Worm (Caenorhabditis elegans) whole organism, L2 larva: ENCODE measurements around the gene nlp-3.

ENCODE experiments used
- ZK546.5 ChIP-seq: sonication (generic microtip); optimal IDR thresholded peaks from 2 replicates; lab custom pipeline; 2017; ENCODE audit warnings: missing biosample characterization, missing genetic modification characterization
- ceh-82 ChIP-seq: fragments of 150-350 bp; optimal IDR thresholded peaks from 2 replicates; lab custom pipeline; 2014; ENCODE audit warnings: missing biosample characterization, missing genetic modification characterization
- elt-1 ChIP-seq: fragments of 150-350 bp; optimal IDR thresholded peaks from 2 replicates; lab custom pipeline; 2014; ENCODE audit warnings: missing biosample characterization, missing genetic modification characterization
- fos-1 ChIP-seq: fragments of 150-350 bp; optimal IDR thresholded peaks from 2 replicates; lab custom pipeline; 2014; ENCODE audit warnings: missing biosample characterization, missing genetic modification characterization
- lin-13 ChIP-seq: fragments of 150-350 bp; optimal IDR thresholded peaks from 2 replicates; lab custom pipeline; 2014; ENCODE audit warnings: missing biosample characterization, missing genetic modification reagents, missing genetic modification characterization
- lin-39 ChIP-seq: fragments of 150-350 bp; optimal IDR thresholded peaks from 2 replicates; lab custom pipeline; 2014; ENCODE audit warnings: missing biosample characterization, missing genetic modification reagents, missing genetic modification characterization
- nhr-237 ChIP-seq: fragments of 150-350 bp; optimal IDR thresholded peaks from 2 replicates; lab custom pipeline; 2014; ENCODE audit warnings: missing biosample characterization, missing genetic modification characterization
- skn-1 ChIP-seq: sonication (generic microtip); optimal IDR thresholded peaks from 2 replicates; lab custom pipeline; 2017; ENCODE audit warnings: missing biosample characterization, missing genetic modification characterization
- snpc-4 ChIP-seq: fragments of 150-350 bp; optimal IDR thresholded peaks from 2 replicates; lab custom pipeline; 2014; ENCODE audit warnings: missing biosample characterization, missing genetic modification characterization
- unc-62 ChIP-seq: fragments of 150-350 bp; optimal IDR thresholded peaks from 2 replicates; lab custom pipeline; 2014; ENCODE audit warnings: missing biosample characterization, missing genetic modification reagents, missing genetic modification characterization
- ztf-11 ChIP-seq: sonication (generic microtip); optimal IDR thresholded peaks from 2 replicates; lab custom pipeline; 2017; ENCODE audit warnings: missing biosample characterization, missing genetic modification characterization
- ztf-4 ChIP-seq: fragments of 150-350 bp; optimal IDR thresholded peaks from 2 replicates; lab custom pipeline; 2014; ENCODE audit warnings: missing biosample characterization, missing genetic modification characterization

DNA sequence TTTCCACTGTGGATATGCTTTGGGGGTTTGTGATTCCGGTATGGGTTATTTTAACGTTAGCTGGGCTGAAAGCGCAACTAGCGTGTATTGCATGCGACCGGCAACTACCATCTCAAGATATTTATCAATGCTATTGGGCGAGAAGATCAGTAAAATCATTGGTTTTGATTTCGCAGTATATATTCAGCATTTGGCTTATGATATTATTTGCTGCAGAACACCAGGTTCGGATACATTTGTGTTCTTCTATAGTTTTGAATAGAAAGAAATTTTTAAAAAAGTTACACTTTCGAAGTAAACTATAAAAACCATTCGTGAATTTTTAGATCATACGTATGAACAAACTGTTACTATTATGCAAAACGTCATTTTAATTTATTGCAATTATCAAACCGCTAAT is 39.7 kb upstream of the nlp-3 start:
- TF ChIP-seq snpc-4 (no peak), ceh-82 (tag; lab: Kevin White, UChicago) (no peak), elt-1 (tag; lab: Kevin White, UChicago) (no peak), fos-1 (tag; lab: Kevin White, UChicago) (no peak), ZK546.5 (tag; lab: Kevin White, UChicago) (no peak), ztf-11 (tag; lab: Kevin White, UChicago) (no peak), unc-62 (no peak), skn-1 (tag; lab: Kevin White, UChicago) (no peak), nhr-237 (no peak), ztf-4 (tag; lab: Kevin White, UChicago) (no peak), lin-39 (no peak), lin-13 (no peak)
